Fruit fly (Drosophila melanogaster): Measurements from ENCODE around the gene CG12236.
A peak's percentile ranks its signal among the peaks of the same experiment; 100 is the strongest.

The CG12236 gene

dm6 chrX:5879543-5879943 lies 28.4 kb upstream of the CG12236 start, which contains the start of the genes Usp30 and CG16721 (continued):
- TF ChIP-seq CG10209 (GFP tag; optimal IDR thresholded peaks at IDR 0.05) (no peak), CG13296 (GFP tag; optimal IDR thresholded peaks at IDR 0.05) (peak; percentile 57), cato (GFP tag; optimal IDR thresholded peaks at IDR 0.05; ENCODE audit: borderline replicate concordance) (no peak), row (GFP tag; IDR thresholded peaks at IDR 0.05) (0 out of 3 replicates have a peak, but pooled peaks have one; percentile 24), schlank (tag; optimal IDR thresholded peaks at IDR 0.05) (no peak), kay (GFP tag; optimal IDR thresholded peaks at IDR 0.05) (peak; percentile 8), CG15514 (GFP tag; optimal IDR thresholded peaks at IDR 0.05) (peak; percentile 71), Poxn (GFP tag; IDR thresholded peaks at IDR 0.05) (no peak), CG15269 (tag; optimal IDR thresholded peaks at IDR 0.05) (peak; percentile 30), slou (GFP tag; optimal IDR thresholded peaks at IDR 0.05) (peak; percentile 38), CG16815 (GFP tag; optimal IDR thresholded peaks at IDR 0.05) (no peak), CG13287 (GFP tag; IDR thresholded peaks at IDR 0.05; ENCODE audit: partially characterized antibody) (peak; percentile 89), Hey (tag; optimal IDR thresholded peaks at IDR 0.05) (no peak), danr (GFP tag; IDR thresholded peaks at IDR 0.05) (no peak), NfI (GFP tag; optimal IDR thresholded peaks at IDR 0.05) (peak; percentile 56), CG12942 (GFP tag; optimal IDR thresholded peaks at IDR 0.05) (peak; percentile 45), gsb-n (tag; optimal IDR thresholded peaks at IDR 0.05) (no peak), Dll (GFP tag; IDR thresholded peaks at IDR 0.05; ENCODE audit: partially characterized antibody) (peak; percentile 83), CG8388 (GFP tag; optimal IDR thresholded peaks at IDR 0.05) (no peak), ac (GFP tag; optimal IDR thresholded peaks at IDR 0.05) (no peak), BtbVII (GFP tag; optimal IDR thresholded peaks at IDR 0.05) (no peak), trh (GFP tag; optimal IDR thresholded peaks at IDR 0.05) (no peak), CG13123 (GFP tag; optimal IDR thresholded peaks at IDR 0.05) (peak; percentile 45), CG8765 (GFP tag; IDR thresholded peaks at IDR 0.05) (no peak), CG15696 (tag; optimal IDR thresholded peaks at IDR 0.05) (no peak), org-1 (GFP tag; optimal IDR thresholded peaks at IDR 0.05) (no peak), HmgD (GFP tag; optimal IDR thresholded peaks at IDR 0.05) (no peak), CG17361 (GFP tag; IDR thresholded peaks at IDR 0.05) (peak; percentile 52; the same call in 2 of the 3 replicates), kah (GFP tag; optimal IDR thresholded peaks at IDR 0.05) (no peak), CG31365 (tag; optimal IDR thresholded peaks at IDR 0.05) (no peak), CG14050 (GFP tag; IDR thresholded peaks at IDR 0.05) (no peak), zen (tag; optimal IDR thresholded peaks at IDR 0.05) (peak; percentile 26), sens-2 (GFP tag; IDR thresholded peaks at IDR 0.05) (no peak), oc (tag; optimal IDR thresholded peaks at IDR 0.05) (no peak), CG7987 (GFP tag; optimal IDR thresholded peaks at IDR 0.05) (no peak), H15 (GFP tag; IDR thresholded peaks at IDR 0.05) (no peak), CG18476 (GFP tag; optimal IDR thresholded peaks at IDR 0.05) (peak; percentile 58), sob (GFP tag; IDR thresholded peaks at IDR 0.05) (peak; percentile 68), sim (GFP tag; IDR thresholded peaks at IDR 0.05) (no peak), Sox102F (GFP tag; optimal IDR thresholded peaks at IDR 0.05) (no peak), Abd-B (GFP tag; optimal IDR thresholded peaks at IDR 0.05) (peak; percentile 9), CG43689 (GFP tag; IDR thresholded peaks at IDR 0.05) (no peak), PHDP (tag; optimal IDR thresholded peaks at IDR 0.05) (peak; percentile 44), Ada2b (GFP tag; IDR thresholded peaks at IDR 0.05) (no peak), Dref (GFP tag; IDR thresholded peaks at IDR 0.05) (peak; percentile 64), sr (GFP tag; IDR thresholded peaks at IDR 0.05) (no peak), CG30431 (GFP tag; optimal IDR thresholded peaks at IDR 0.05) (no peak), Max (GFP tag; optimal IDR thresholded peaks at IDR 0.05) (peak; percentile 39), Atf-2 (GFP tag; optimal IDR thresholded peaks at IDR 0.05) (no peak), CG11398 (GFP tag; optimal IDR thresholded peaks at IDR 0.05) (peak; percentile 55), CG11504 (tag; optimal IDR thresholded peaks at IDR 0.05) (no peak)

Data from whole organism, embryonic.